Fruit fly (Drosophila melanogaster) whole organism, adult: Measurements from ENCODE around the gene emei.

Experiments used
- CG11617 ChIP-seq: fragments of 200-800 bp; sonication (Bioruptor generic); optimal IDR thresholded peaks from 2 replicates; lab custom pipeline; 2017; ENCODE audit warnings: mild to moderate bottlenecking, missing biosample characterization, missing genetic modification reagents, missing genetic modification characterization
- CG12768 ChIP-seq: fragments of 200-800 bp; sonication (Bioruptor generic); optimal IDR thresholded peaks from 2 replicates; lab custom pipeline; 2017; ENCODE audit warnings: missing biosample characterization, missing genetic modification characterization, mild to moderate bottlenecking, moderate library complexity, missing genetic modification reagents
- CG14711 ChIP-seq: fragments of 200-800 bp; sonication (Bioruptor generic); optimal IDR thresholded peaks from 2 replicates; lab custom pipeline; 2018; ENCODE audit warnings: missing biosample characterization, mild to moderate bottlenecking, missing genetic modification characterization, moderate library complexity
- CG1620 ChIP-seq: fragments of 200-800 bp; sonication (Bioruptor generic); optimal IDR thresholded peaks from 2 replicates; lab custom pipeline; 2016; ENCODE audit warnings: missing biosample characterization, missing genetic modification characterization
- CG33017 ChIP-seq: fragments of 200-800 bp; sonication (Bioruptor generic); optimal IDR thresholded peaks from 2 replicates; lab custom pipeline; 2018; ENCODE audit warnings: missing biosample characterization, mild to moderate bottlenecking, missing genetic modification characterization, moderate library complexity
- CG5204 ChIP-seq: fragments of 200-800 bp; sonication (Bioruptor generic); optimal IDR thresholded peaks from 2 replicates; lab custom pipeline; 2016; ENCODE audit warnings: missing biosample characterization, missing genetic modification characterization
- CG7045 ChIP-seq: fragments of 200-800 bp; sonication (Bioruptor generic); optimal IDR thresholded peaks from 2 replicates; lab custom pipeline; 2017; ENCODE audit warnings: missing biosample characterization, mild to moderate bottlenecking, missing genetic modification characterization
- CG7101 ChIP-seq: fragments of 200-800 bp; sonication (Bioruptor generic); optimal IDR thresholded peaks from 2 replicates; lab custom pipeline; 2018; ENCODE audit warnings: missing biosample characterization, mild to moderate bottlenecking, missing genetic modification characterization, moderate library complexity
- Clk ChIP-seq: fragments of 200-800 bp; sonication (Bioruptor generic); optimal IDR thresholded peaks from 2 replicates; lab custom pipeline; 2017; ENCODE audit warnings: missing biosample characterization, missing genetic modification characterization
- Crg-1 ChIP-seq: fragments of 200-800 bp; sonication (Bioruptor generic); optimal IDR thresholded peaks from 2 replicates; lab custom pipeline; 2016; ENCODE audit warnings: missing biosample characterization, missing genetic modification characterization
- Hr96 ChIP-seq: fragments of 200-800 bp; sonication (Bioruptor generic); optimal IDR thresholded peaks from 2 replicates; lab custom pipeline; 2016; ENCODE audit warnings: missing biosample characterization, missing genetic modification characterization
- Mnt ChIP-seq: fragments of 200-800 bp; sonication (Bioruptor generic); optimal IDR thresholded peaks from 2 replicates; lab custom pipeline; 2016; ENCODE audit warnings: missing biosample characterization, mild to moderate bottlenecking, missing genetic modification characterization
- bab1 ChIP-seq: fragments of 200-800 bp; sonication (Bioruptor generic); optimal IDR thresholded peaks from 3 replicates; lab custom pipeline; 2019; ENCODE audit warnings: missing biosample characterization, mild to moderate bottlenecking, missing genetic modification characterization, moderate library complexity
- cic ChIP-seq: fragments of 200-800 bp; sonication (Bioruptor generic); optimal IDR thresholded peaks from 2 replicates; lab custom pipeline; 2017; ENCODE audit warnings: missing biosample characterization, mild to moderate bottlenecking, missing genetic modification characterization, moderate library complexity
- cnc ChIP-seq, 2 experiments: fragments of >200 bp; optimal IDR thresholded peaks; 2 replicates each; lab custom pipeline; 2017
- kay ChIP-seq: fragments of 200-800 bp; sonication (Bioruptor generic); peaks from one replicate; lab custom pipeline; 2016; ENCODE audit warnings: missing biosample characterization, missing genetic modification characterization, borderline replicate concordance
- ovo ChIP-seq: fragments of 200-800 bp; sonication (Bioruptor generic); optimal IDR thresholded peaks from 2 replicates; lab custom pipeline; 2016; ENCODE audit warnings: missing biosample characterization, missing genetic modification characterization
- pad ChIP-seq: fragments of 200-800 bp; sonication (Bioruptor generic); optimal IDR thresholded peaks from 3 replicates; lab custom pipeline; 2017; ENCODE audit warnings: missing biosample characterization, missing genetic modification characterization, mild to moderate bottlenecking, moderate library complexity, missing genetic modification reagents
- tj ChIP-seq: fragments of 200-800 bp; sonication (Bioruptor generic); optimal IDR thresholded peaks from 3 replicates; lab custom pipeline; 2017; ENCODE audit warnings: missing biosample characterization, mild to moderate bottlenecking, missing genetic modification characterization, moderate library complexity
- toe ChIP-seq: fragments of 200-800 bp; sonication (Bioruptor generic); optimal IDR thresholded peaks from 2 replicates; lab custom pipeline; 2016; ENCODE audit warnings: missing biosample characterization, missing genetic modification characterization

emei gene

DNA sequence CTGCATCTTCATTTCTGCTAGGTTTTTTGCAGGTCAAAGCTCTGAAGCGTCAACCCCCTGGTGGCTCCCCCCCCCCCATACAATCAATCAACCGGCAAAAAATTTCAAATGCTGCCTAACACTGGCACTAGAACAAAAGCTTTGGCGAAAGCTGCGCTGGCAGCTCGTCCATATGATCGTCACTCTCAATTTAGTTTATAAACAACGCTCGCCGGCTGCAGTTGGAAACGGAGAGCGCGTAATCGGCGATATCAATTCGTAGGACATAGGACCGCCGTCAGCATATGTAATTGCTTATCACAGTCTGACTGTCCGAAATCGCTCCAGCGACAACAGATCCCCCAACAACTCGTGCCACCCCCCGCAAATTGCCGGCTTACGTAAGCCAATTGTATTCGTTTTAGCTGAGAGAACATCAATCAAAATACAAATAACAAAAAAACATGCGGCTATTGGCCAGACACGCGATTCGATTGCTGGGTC is 39.1 kb upstream of the emei start, which contains the start of gene Mocs1:
Gene Mocs1, plus strand, starts transcription at position 155 of the 483 bp plus-strand sequence.
- peak; percentile 48 for TF ChIP-seq Crg-1 (GFP tag; lab: Kevin White, UChicago)
- TF ChIP-seq CG33017 (tag; lab: Kevin White, UChicago), result peak; percentile 22
- TF ChIP-seq tj, result peak; percentile 98
- peak; percentile 23 for TF ChIP-seq CG7045 (GFP tag; lab: Kevin White, UChicago)
- no peak for TF ChIP-seq CG5204 (GFP tag; lab: Kevin White, UChicago)
- TF ChIP-seq CG11617, result peak; percentile 36
- TF ChIP-seq cic (GFP tag; lab: Kevin White, UChicago), result peak; percentile 79
- peak; percentile 70 for TF ChIP-seq CG12768
- TF ChIP-seq CG14711 (tag; lab: Kevin White, UChicago), result peak; percentile 43
- peak; percentile 89 for TF ChIP-seq Mnt (GFP tag; lab: Kevin White, UChicago)
- TF ChIP-seq toe, result no peak
- no peak for TF ChIP-seq Clk (GFP tag; lab: Kevin White, UChicago)
- peak; percentile 56 for TF ChIP-seq ovo (GFP tag; lab: Kevin White, UChicago)
- no peak for TF ChIP-seq kay
- peak; percentile 46 for TF ChIP-seq pad (GFP tag; lab: Kevin White, UChicago)
- TF ChIP-seq Hr96 (GFP tag; lab: Kevin White, UChicago), result no peak
- peak; percentile 13 for TF ChIP-seq bab1 (GFP tag; lab: Kevin White, UChicago)
- no peak for TF ChIP-seq cnc (optimal IDR thresholded peaks at IDR 0.05; lab: Kevin White, UChicago)
- peak; percentile 63 for TF ChIP-seq CG7101 (tag; lab: Kevin White, UChicago)
- no peak for TF ChIP-seq CG1620 (GFP tag; lab: Kevin White, UChicago)

dm6 chr3L:11071057-11071456 is 38.4 kb upstream of the emei start:
- TF ChIP-seq Crg-1 (GFP tag; lab: Kevin White, UChicago) (no peak), cic (GFP tag; lab: Kevin White, UChicago) (no peak), CG7101 (tag; lab: Kevin White, UChicago) (no peak)

DNA sequence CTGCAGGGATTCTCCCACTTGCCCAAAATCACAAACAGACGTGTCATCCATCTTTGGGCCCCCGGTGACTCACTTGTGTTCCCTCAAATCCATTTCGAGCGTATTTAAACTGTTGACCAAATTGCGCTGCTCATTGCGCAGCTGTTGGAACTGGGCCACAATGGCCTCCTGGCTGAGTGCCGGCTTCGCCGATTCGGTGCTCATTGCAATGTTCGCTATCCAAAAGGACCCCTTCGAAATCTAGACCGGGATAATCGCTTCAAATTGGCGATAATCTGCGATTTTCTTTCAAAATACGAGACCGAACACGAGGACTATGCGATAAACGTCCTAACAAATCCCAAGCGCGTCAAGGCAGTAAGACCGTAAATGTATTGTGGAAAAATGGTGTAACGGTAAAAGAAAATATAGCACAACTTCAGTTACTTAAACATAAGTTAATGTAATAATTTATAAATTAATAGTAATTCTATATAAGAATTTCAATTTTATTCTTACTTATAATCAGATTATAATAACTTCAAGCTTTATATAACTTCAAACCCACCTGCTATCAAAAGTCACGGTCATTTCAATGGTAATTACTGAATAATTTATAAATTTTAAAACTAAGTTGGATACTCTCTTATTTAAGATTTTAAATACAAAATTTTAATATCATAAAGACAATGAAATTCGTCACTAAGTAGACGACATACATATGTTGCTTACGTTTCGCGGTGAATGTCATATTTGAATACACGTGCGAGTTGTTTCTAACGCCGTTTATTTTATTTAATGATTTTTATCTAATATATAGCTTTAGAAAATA is 35.2 kb upstream of the emei start, which contains the start of the genes Pfdn2 and Noc1:
Gene Pfdn2, minus strand, starts transcription at position 346 of the 811 bp plus-strand sequence.
Gene Noc1, plus strand, starts transcription at position 727 of the 811 bp plus-strand sequence.
- TF ChIP-seq ovo (GFP tag; lab: Kevin White, UChicago) (peak; percentile 43), CG14711 (tag; lab: Kevin White, UChicago) (peak; percentile 34), tj (no peak), CG7101 (tag; lab: Kevin White, UChicago) (peak; percentile 66), cnc (optimal IDR thresholded peaks at IDR 0.05; lab: Kevin White, UChicago) (no peak), CG33017 (tag; lab: Kevin White, UChicago) (peak; percentile 39), CG11617 (peak; percentile 52), CG12768 (no peak), toe (no peak), CG7045 (GFP tag; lab: Kevin White, UChicago) (no peak), cic (GFP tag; lab: Kevin White, UChicago) (no peak), Mnt (GFP tag; lab: Kevin White, UChicago) (peak; percentile 92), bab1 (GFP tag; lab: Kevin White, UChicago) (peak; percentile 35)

- TF ChIP-seq toe (no peak), cic (GFP tag; lab: Kevin White, UChicago) (peak; percentile 77), tj (peak; percentile 48), ovo (GFP tag; lab: Kevin White, UChicago) (no peak), CG11617 (no peak), kay (peak; percentile 96)
These were observed 25.9 kb upstream of the emei start for dm6 chr3L:11083605-11084004.

DNA sequence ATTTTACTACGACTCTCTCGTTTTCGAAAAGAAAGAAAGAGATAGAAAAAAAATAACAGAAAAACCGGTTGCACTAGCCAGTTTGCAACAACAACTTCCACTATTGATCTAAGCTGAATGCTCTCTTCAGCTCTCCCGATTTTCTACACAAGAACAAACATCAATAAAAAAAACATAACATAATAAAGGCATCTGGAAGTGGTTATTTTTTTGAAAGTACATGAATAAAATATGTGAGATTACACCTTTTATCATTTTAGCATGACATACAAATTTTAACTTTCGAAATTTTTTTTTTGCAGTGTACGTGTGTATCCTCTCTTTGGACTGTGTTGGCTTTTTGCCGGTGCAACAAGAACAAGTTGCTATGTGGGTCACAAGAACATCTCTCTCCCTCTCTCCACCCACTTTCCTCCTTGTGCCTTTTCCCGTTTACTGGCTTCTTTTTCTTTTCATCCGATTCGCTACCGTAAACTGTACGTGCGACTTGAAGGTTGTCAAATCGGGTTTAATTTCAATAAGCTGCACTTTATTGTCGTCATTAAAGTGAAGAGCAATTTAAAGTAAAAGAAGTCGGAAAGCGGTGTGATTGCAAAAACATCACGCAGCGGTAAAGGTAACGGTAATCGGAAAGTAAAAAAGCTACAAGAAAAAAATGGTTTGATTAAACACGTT is 24.8 kb upstream of the emei start:
- TF ChIP-seq bab1 (GFP tag; lab: Kevin White, UChicago) (peak; percentile 96), toe (no peak), CG7045 (GFP tag; lab: Kevin White, UChicago) (peak; percentile 94), Clk (GFP tag; lab: Kevin White, UChicago) (peak; percentile 88), ovo (GFP tag; lab: Kevin White, UChicago) (no peak), CG5204 (GFP tag; lab: Kevin White, UChicago) (no peak), cnc (optimal IDR thresholded peaks at IDR 0.05; lab: Kevin White, UChicago) (no peak), CG11617 (peak; percentile 95), Hr96 (GFP tag; lab: Kevin White, UChicago) (no peak), CG1620 (GFP tag; lab: Kevin White, UChicago) (peak; percentile 93), pad (GFP tag; lab: Kevin White, UChicago) (peak; percentile 85), tj (peak; percentile 79), Crg-1 (GFP tag; lab: Kevin White, UChicago) (peak; percentile 93), CG14711 (tag; lab: Kevin White, UChicago) (peak; percentile 93), CG12768 (peak; percentile 97), kay (peak; percentile 86), cic (GFP tag; lab: Kevin White, UChicago) (peak; percentile 82), Mnt (GFP tag; lab: Kevin White, UChicago) (peak; percentile 65), CG33017 (tag; lab: Kevin White, UChicago) (peak; percentile 96), CG7101 (tag; lab: Kevin White, UChicago) (peak; percentile 94)
